Worm (Caenorhabditis elegans) whole organism, L4 larva: ENCODE results near the gene R05G6.1.

Experiments used
- dpl-1 ChIP-seq: fragments of 150-350 bp; optimal IDR thresholded peaks from 2 replicates; lab custom pipeline; 2014; ENCODE audit warnings: missing biosample characterization, missing genetic modification reagents, missing genetic modification characterization
- duxl-1 ChIP-seq: sonication (generic microtip); optimal IDR thresholded peaks from 2 replicates; lab custom pipeline; 2016; ENCODE audit warnings: mild to moderate bottlenecking, missing genetic modification characterization, moderate library complexity, missing compliant biosample characterization; ENCODE audit not compliant: poor library complexity
- unc-62 ChIP-seq, 3 experiments: fragments of 150-350 bp in 1 of 3; sonication (generic microtip); optimal IDR thresholded peaks in 2 of 3; peaks in 1 of 3; 1 replicate in 1 of 3; 2 replicates in 2 of 3; lab custom pipeline; 2014 to 2017; ENCODE audit warnings: missing biosample characterization in 3 of 3, missing genetic modification characterization in 3 of 3, missing genetic modification reagents in 3 of 3, missing genotype in 1 of 3

The R05G6.1 gene

ce11 chrIV:7588631-7589030, 56.2 kb downstream of the R05G6.1 start, which contains the start of gene cla-1:
TSS of gene cla-1 (plus strand) at chrIV:7588931.
- TF ChIP-seq unc-62 (GFP tag; optimal IDR thresholded peaks at IDR 0.05 in 1 of 2; lab: Kevin White, UChicago): peak in 1 of 2 experiments; percentile 61
- no peak for TF ChIP-seq unc-62 (tag; optimal IDR thresholded peaks at IDR 0.05; lab: Kevin White, UChicago)
- no peak for TF ChIP-seq duxl-1 (tag; lab: Kevin White, UChicago)
- no peak for TF ChIP-seq dpl-1
